Worm (Caenorhabditis elegans) whole organism, L4 larva: ENCODE measurements around the gene F49F1.14.

ENCODE experiments used
- ama-1 ChIP-seq: fragments of 150-350 bp; optimal IDR thresholded peaks from 2 replicates; lab custom pipeline; 2014; ENCODE audit warnings: inconsistent platforms, mixed read lengths
- pha-4 ChIP-seq, 2 experiments: fragments of 150-350 bp in 1 of 2; fragments of 200-800 bp in 1 of 2; sonication (Bioruptor generic) in 1 of 2; IDR thresholded peaks in 1 of 2; optimal IDR thresholded peaks in 1 of 2; 2 replicates each; pipeline versions ENCODE4 v1.3.6 to Lab custom; 2014 to 2022; ENCODE audit warnings: missing genetic modification characterization in 2 of 2, missing genetic modification reagents in 2 of 2, missing biosample characterization in 1 of 2, missing compliant biosample characterization in 1 of 2
- unc-39 ChIP-seq: sonication (generic microtip); optimal IDR thresholded peaks from 2 replicates; lab custom pipeline; 2017; ENCODE audit warnings: missing biosample characterization, missing genetic modification characterization
- unc-62 ChIP-seq, 3 experiments: fragments of 150-350 bp in 1 of 3; sonication (generic microtip); optimal IDR thresholded peaks in 2 of 3; peaks in 1 of 3; 1 replicate in 1 of 3; 2 replicates in 2 of 3; lab custom pipeline; 2014 to 2017; ENCODE audit warnings: missing biosample characterization in 3 of 3, missing genetic modification characterization in 3 of 3, missing genetic modification reagents in 3 of 3, missing genotype in 1 of 3

DNA sequence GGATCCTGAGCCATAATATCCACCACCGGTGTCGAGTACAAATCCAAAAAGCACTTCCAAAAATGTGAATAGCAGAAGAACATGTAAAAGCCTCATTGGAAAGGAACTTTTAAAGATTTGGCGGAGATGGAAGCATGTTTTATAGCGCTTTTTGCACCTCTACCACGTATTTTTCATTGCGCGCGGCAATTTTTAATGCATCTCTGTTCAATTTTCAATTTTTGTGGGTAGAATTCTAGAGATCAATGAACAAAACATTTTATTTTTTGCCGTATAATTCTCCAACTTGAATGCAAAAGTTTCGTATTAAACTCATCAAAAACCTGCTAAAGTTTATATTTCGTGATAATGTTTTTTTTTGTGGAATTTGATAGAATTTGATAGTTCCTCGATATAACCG lies 25.2 kb upstream of the F49F1.14 start, which contains the start of gene F49F1.9:
- no peak for TF ChIP-seq ama-1
- TF ChIP-seq unc-62 (GFP tag; optimal IDR thresholded peaks at IDR 0.05 in 1 of 2; lab: Kevin White, UChicago): no peak
- TF ChIP-seq unc-62 (tag; optimal IDR thresholded peaks at IDR 0.05; lab: Kevin White, UChicago): no peak
- TF ChIP-seq unc-39: no peak
- TF ChIP-seq pha-4 (GFP tag; IDR thresholded peaks at IDR 0.05; lab: Robert Waterston, UW): no peak
- TF ChIP-seq pha-4 (tag; optimal IDR thresholded peaks at IDR 0.05; lab: Kevin White, UChicago): no peak
